Fruit fly (Drosophila melanogaster) whole organism, embryonic: ENCODE measurements around the gene RpS28a.

Experiments used
- Atf6 ChIP-seq: fragments of 200-800 bp; sonication (Bioruptor generic); IDR thresholded peaks from 2 replicates; pipeline ENCODE4 v1.3.6; 2022; ENCODE audit warnings: missing biosample characterization, missing genetic modification characterization
- Bteb2 ChIP-seq: fragments of 200-800 bp; sonication (Bioruptor generic); optimal IDR thresholded peaks from 2 replicates; lab custom pipeline; 2016; ENCODE audit warnings: missing biosample characterization, missing genetic modification characterization
- CG10267 ChIP-seq: fragments of 200-800 bp; sonication (Bioruptor generic); optimal IDR thresholded peaks from 2 replicates; lab custom pipeline; 2018; ENCODE audit warnings: missing biosample characterization, mild to moderate bottlenecking, missing genetic modification characterization, moderate library complexity
- CG10274 ChIP-seq: fragments of 200-800 bp; sonication (Bioruptor generic); optimal IDR thresholded peaks from 3 replicates; lab custom pipeline; 2017; ENCODE audit warnings: missing biosample characterization, mild to moderate bottlenecking, missing genetic modification characterization
- CG10543 ChIP-seq: fragments of 200-800 bp; sonication (Bioruptor generic); optimal IDR thresholded peaks from 3 replicates; lab custom pipeline; 2017; ENCODE audit warnings: missing biosample characterization, mild to moderate bottlenecking, missing genetic modification characterization, moderate library complexity
- CG11695 ChIP-seq: fragments of 200-800 bp; sonication (Bioruptor generic); IDR thresholded peaks from 3 replicates; pipeline ENCODE4 v1.3.6; 2022; ENCODE audit warnings: missing biosample characterization, missing genetic modification characterization
- CG12236 ChIP-seq: fragments of 200-800 bp; sonication (Bioruptor generic); optimal IDR thresholded peaks from 2 replicates; lab custom pipeline; 2016; ENCODE audit warnings: missing biosample characterization, missing genetic modification characterization
- CG14441 ChIP-seq: fragments of 200-800 bp; sonication (Bioruptor generic); IDR thresholded peaks from 2 replicates; pipeline ENCODE4 v1.3.6; 2022; ENCODE audit warnings: missing biosample characterization, missing genetic modification characterization
- CG17328 ChIP-seq: fragments of 200-800 bp; sonication (Bioruptor generic); IDR thresholded peaks from 2 replicates; pipeline ENCODE4 v1.3.6; 2022; ENCODE audit warnings: missing biosample characterization, missing genetic modification characterization
- CG17912 ChIP-seq: fragments of 200-800 bp; sonication (Bioruptor generic); optimal IDR thresholded peaks from 2 replicates; lab custom pipeline; 2018; ENCODE audit warnings: missing biosample characterization, mild to moderate bottlenecking, missing genetic modification characterization
- CG2678 ChIP-seq: fragments of 200-800 bp; sonication (Bioruptor generic); optimal IDR thresholded peaks from 3 replicates; lab custom pipeline; 2019; ENCODE audit warnings: missing biosample characterization, mild to moderate bottlenecking, missing genetic modification characterization, moderate library complexity
- CG2875 ChIP-seq: fragments of 200-800 bp; sonication (Bioruptor generic); optimal IDR thresholded peaks from 2 replicates; lab custom pipeline; 2017; ENCODE audit warnings: missing biosample characterization, mild to moderate bottlenecking, missing genetic modification characterization, missing genetic modification reagents
- CG31224 ChIP-seq: fragments of 200-800 bp; sonication (Bioruptor generic); IDR thresholded peaks from 2 replicates; pipeline ENCODE4 v1.3.6; 2022; ENCODE audit warnings: missing biosample characterization, missing genetic modification characterization
- CG3407 ChIP-seq: fragments of 200-800 bp; sonication (Bioruptor generic); optimal IDR thresholded peaks from 2 replicates; lab custom pipeline; 2018; ENCODE audit warnings: missing biosample characterization, mild to moderate bottlenecking, missing genetic modification characterization
- CG34376 ChIP-seq: fragments of 200-800 bp; sonication (Bioruptor generic); optimal IDR thresholded peaks from 2 replicates; lab custom pipeline; 2018; ENCODE audit warnings: missing biosample characterization, mild to moderate bottlenecking, missing genetic modification characterization
- CG34422 ChIP-seq: fragments of 200-800 bp; sonication (Bioruptor generic); IDR thresholded peaks from 3 replicates; pipeline ENCODE4 v1.3.6; 2022; ENCODE audit warnings: missing biosample characterization, missing genetic modification characterization
- CG4617 ChIP-seq: fragments of 200-800 bp; sonication (Bioruptor generic); optimal IDR thresholded peaks from 3 replicates; lab custom pipeline; 2016; ENCODE audit warnings: missing biosample characterization, missing genetic modification characterization, borderline replicate concordance
- CG5245 ChIP-seq: fragments of 200-800 bp; sonication (Bioruptor generic); optimal IDR thresholded peaks from 3 replicates; lab custom pipeline; 2016; ENCODE audit warnings: missing biosample characterization, missing genetic modification characterization
- CG6683 ChIP-seq: fragments of 200-800 bp; sonication (Bioruptor generic); optimal IDR thresholded peaks from 2 replicates; lab custom pipeline; 2017; ENCODE audit warnings: missing biosample characterization, mild to moderate bottlenecking, missing genetic modification characterization, missing genetic modification reagents
- Dp ChIP-seq: fragments of 200-800 bp; sonication (Bioruptor generic); optimal IDR thresholded peaks from 2 replicates; lab custom pipeline; 2018; ENCODE audit warnings: missing biosample characterization, mild to moderate bottlenecking, missing genetic modification characterization, moderate library complexity
- Fer2 ChIP-seq: fragments of 200-800 bp; sonication (Bioruptor generic); optimal IDR thresholded peaks from 2 replicates; lab custom pipeline; 2018; ENCODE audit warnings: missing biosample characterization, mild to moderate bottlenecking, missing genetic modification characterization, moderate library complexity
- GATAe ChIP-seq: fragments of 200-800 bp; sonication (Bioruptor generic); conservative IDR thresholded peaks from 2 replicates; pipeline ENCODE4 v1.3.6; 2022; ENCODE audit warnings: missing biosample characterization, missing genetic modification characterization
- H15 ChIP-seq: fragments of 200-800 bp; sonication (Bioruptor generic); IDR thresholded peaks from 3 replicates; pipeline ENCODE4 v1.3.6; 2022; ENCODE audit warnings: missing biosample characterization, missing genetic modification characterization
- HLH3B ChIP-seq: fragments of 200-800 bp; sonication (Bioruptor generic); IDR thresholded peaks from 2 replicates; pipeline ENCODE4 v1.3.6; 2022; ENCODE audit warnings: missing biosample characterization, missing genetic modification characterization
- MTF-1 ChIP-seq: fragments of 200-800 bp; sonication (Bioruptor generic); optimal IDR thresholded peaks from 2 replicates; lab custom pipeline; 2018; ENCODE audit warnings: missing biosample characterization, mild to moderate bottlenecking, missing genetic modification characterization, borderline replicate concordance
- Mad ChIP-seq: fragments of 200-800 bp; sonication (Bioruptor generic); optimal IDR thresholded peaks from 2 replicates; lab custom pipeline; 2016; ENCODE audit warnings: missing biosample characterization, missing genetic modification characterization
- Nf-YC ChIP-seq: fragments of 200-800 bp; optimal IDR thresholded peaks from 3 replicates; lab custom pipeline; 2019; ENCODE audit warnings: missing biosample characterization, mild to moderate bottlenecking, missing genetic modification characterization, moderate library complexity
- Oli ChIP-seq: fragments of 200-800 bp; sonication (Bioruptor generic); optimal IDR thresholded peaks from 2 replicates; lab custom pipeline; 2018; ENCODE audit warnings: missing biosample characterization, mild to moderate bottlenecking, missing genetic modification characterization, moderate library complexity
- Sin3A ChIP-seq: fragments of >200 bp; optimal IDR thresholded peaks from 2 replicates; lab custom pipeline; 2018
- Six4 ChIP-seq: fragments of 200-800 bp; sonication (Bioruptor generic); optimal IDR thresholded peaks from 2 replicates; lab custom pipeline; 2016; ENCODE audit warnings: missing biosample characterization, missing genetic modification characterization
- Sox102F ChIP-seq: fragments of 200-800 bp; sonication (Bioruptor generic); optimal IDR thresholded peaks from 2 replicates; lab custom pipeline; 2018; ENCODE audit warnings: missing biosample characterization, mild to moderate bottlenecking, missing genetic modification characterization, moderate library complexity
- Usf ChIP-seq: fragments of 200-800 bp; sonication (Bioruptor generic); optimal IDR thresholded peaks from 2 replicates; lab custom pipeline; 2017; ENCODE audit warnings: missing genotype, missing biosample characterization, missing genetic modification characterization
- ash1 ChIP-seq: fragments of 200-800 bp; sonication (Bioruptor generic); optimal IDR thresholded peaks from 2 replicates; lab custom pipeline; 2018; ENCODE audit warnings: missing biosample characterization, mild to moderate bottlenecking, missing genetic modification characterization
- bcd ChIP-seq: fragments of 200-800 bp; sonication (Bioruptor generic); optimal IDR thresholded peaks from 2 replicates; lab custom pipeline; 2017; ENCODE audit warnings: missing biosample characterization, mild to moderate bottlenecking, missing genetic modification characterization
- btn ChIP-seq: fragments of 200-800 bp; sonication (Bioruptor generic); optimal IDR thresholded peaks from 2 replicates; lab custom pipeline; 2016; ENCODE audit warnings: missing biosample characterization, missing genetic modification characterization
- chm ChIP-seq: fragments of 200-800 bp; sonication (Bioruptor generic); IDR thresholded peaks from 2 replicates; pipeline ENCODE4 v1.3.6; 2022; ENCODE audit warnings: missing biosample characterization, missing genetic modification characterization
- crc ChIP-seq: fragments of 200-800 bp; sonication (Bioruptor generic); optimal IDR thresholded peaks from 2 replicates; lab custom pipeline; 2016; ENCODE audit warnings: missing biosample characterization, missing genetic modification characterization
- ftz-f1 ChIP-seq: fragments of 200-800 bp; sonication (Bioruptor generic); optimal IDR thresholded peaks from 2 replicates; lab custom pipeline; 2016; ENCODE audit warnings: missing biosample characterization, missing genetic modification characterization
- grau ChIP-seq: fragments of 200-800 bp; optimal IDR thresholded peaks from 3 replicates; lab custom pipeline; 2019; ENCODE audit warnings: missing biosample characterization, mild to moderate bottlenecking, missing genetic modification characterization, moderate library complexity
- hb ChIP-seq: fragments of 200-800 bp; sonication (Bioruptor generic); IDR thresholded peaks from 3 replicates; pipeline ENCODE4 v1.3.6; 2022; ENCODE audit warnings: missing biosample characterization, missing genetic modification characterization; ENCODE audit not compliant: partially characterized antibody
- kah ChIP-seq: fragments of 200-800 bp; sonication (Bioruptor generic); optimal IDR thresholded peaks from 2 replicates; lab custom pipeline; 2018; ENCODE audit warnings: missing biosample characterization, mild to moderate bottlenecking, missing genetic modification characterization
- onecut ChIP-seq: fragments of 200-800 bp; sonication (Bioruptor generic); IDR thresholded peaks from 2 replicates; pipeline ENCODE4 v1.3.6; 2022; ENCODE audit warnings: missing biosample characterization, missing genetic modification characterization
- pum ChIP-seq: fragments of 200-800 bp; sonication (Bioruptor generic); optimal IDR thresholded peaks from 2 replicates; lab custom pipeline; 2016; ENCODE audit warnings: missing biosample characterization, missing genetic modification characterization
- repo ChIP-seq: fragments of 200-800 bp; sonication (Bioruptor generic); optimal IDR thresholded peaks from 2 replicates; lab custom pipeline; 2016; ENCODE audit warnings: missing biosample characterization, missing genetic modification characterization
- sim ChIP-seq: fragments of 200-800 bp; sonication (Bioruptor generic); IDR thresholded peaks from 2 replicates; pipeline ENCODE4 v1.3.6; 2022; ENCODE audit warnings: missing biosample characterization, missing genetic modification characterization
- sob ChIP-seq: fragments of 200-800 bp; sonication (Bioruptor generic); IDR thresholded peaks from 2 replicates; pipeline ENCODE4 v1.3.6; 2022; ENCODE audit warnings: missing biosample characterization, missing genetic modification characterization
- tap ChIP-seq: fragments of 200-800 bp; optimal IDR thresholded peaks from 3 replicates; lab custom pipeline; 2019; ENCODE audit warnings: missing biosample characterization, mild to moderate bottlenecking, missing genetic modification characterization, moderate library complexity
- tll ChIP-seq, 2 experiments: fragments of 200-800 bp in 1 of 2; fragments of >200 bp in 1 of 2; sonication (Bioruptor generic) in 1 of 2; optimal IDR thresholded peaks; 2 replicates each; lab custom pipeline; 2017 to 2019; ENCODE audit warnings: missing biosample characterization in 2 of 2, missing genetic modification characterization in 2 of 2, mild to moderate bottlenecking in 1 of 2, moderate library complexity in 1 of 2
- zen ChIP-seq: fragments of 200-800 bp; sonication (Bioruptor generic); optimal IDR thresholded peaks from 3 replicates; lab custom pipeline; 2018; ENCODE audit warnings: missing biosample characterization, mild to moderate bottlenecking, missing genetic modification characterization, moderate library complexity

Gene RpS28a

dm6 chr3R:30058057-30058868 is 35.8 kb upstream of the RpS28a start, which contains the start of gene sima (continued):
- TF ChIP-seq Six4 (GFP tag; lab: Kevin White, UChicago) (no peak), CG17328 (GFP tag; lab: Robert Waterston, UW) (0 out of 2 replicates have a peak, but pooled peaks have one; percentile 24), grau (peak; percentile 99), sim (GFP tag; lab: Robert Waterston, UW) (no peak), CG12236 (GFP tag; lab: Kevin White, UChicago) (no peak), Usf (no peak), CG3407 (GFP tag; lab: Kevin White, UChicago) (no peak), Sox102F (no peak), hb (GFP tag; lab: Robert Waterston, UW) (no peak), CG10543 (no peak), Fer2 (tag; lab: Kevin White, UChicago) (no peak), CG34376 (GFP tag; lab: Kevin White, UChicago) (peak; percentile 31), Nf-YC (tag; lab: Kevin White, UChicago) (peak; percentile 50), HLH3B (GFP tag; lab: Robert Waterston, UW) (no peak), Oli (tag; lab: Kevin White, UChicago) (no peak), tap (tag; lab: Kevin White, UChicago) (peak; percentile 3), GATAe (no peak), Dp (GFP tag; lab: Kevin White, UChicago) (peak; percentile 21), CG14441 (peak; percentile 59), CG10274 (GFP tag; lab: Kevin White, UChicago) (no peak), pum (GFP tag; lab: Kevin White, UChicago) (no peak), MTF-1 (GFP tag; lab: Kevin White, UChicago) (no peak), Bteb2 (GFP tag; lab: Kevin White, UChicago) (no peak), CG2875 (GFP tag; lab: Kevin White, UChicago) (no peak), ash1 (GFP tag; lab: Kevin White, UChicago) (no peak), chm (peak; percentile 48; the same call in 1 of the 2 replicates), CG4617 (peak; percentile 86), btn (GFP tag; lab: Kevin White, UChicago) (no peak), Atf6 (GFP tag; lab: Robert Waterston, UW) (no peak), Mad (no peak), CG11695 (0 out of 3 replicates have a peak, but pooled peaks have one; percentile 34), bcd (GFP tag; lab: Kevin White, UChicago) (peak; percentile 16), CG6683 (GFP tag; lab: Kevin White, UChicago) (no peak), CG10267 (peak; percentile 3), onecut (GFP tag; lab: Robert Waterston, UW) (peak; percentile 62), crc (GFP tag; lab: Kevin White, UChicago) (no peak), CG34422 (peak; percentile 12; the same call in 1 of the 3 replicates), zen (tag; lab: Kevin White, UChicago) (no peak), Sin3A (lab: Kevin White, UChicago) (peak; percentile 49), CG31224 (GFP tag; lab: Robert Waterston, UW) (0 out of 2 replicates have a peak, but pooled peaks have one; percentile 35), CG17912 (GFP tag; lab: Kevin White, UChicago) (no peak), kah (GFP tag; lab: Kevin White, UChicago) (no peak), sob (GFP tag; lab: Robert Waterston, UW) (0 out of 2 replicates have a peak, but pooled peaks have one; percentile 26), CG2678 (tag; lab: Kevin White, UChicago) (peak; percentile 28), CG5245 (GFP tag; lab: Kevin White, UChicago) (no peak), tll (GFP tag; optimal IDR thresholded peaks at IDR 0.05; lab: Kevin White, UChicago) (no peak), repo (GFP tag; lab: Kevin White, UChicago) (no peak), H15 (GFP tag; lab: Robert Waterston, UW) (no peak), ftz-f1 (GFP tag; lab: Kevin White, UChicago) (peak; percentile 45)
